Worm (Caenorhabditis elegans): ENCODE measurements around the gene yju-2.

The yju-2 gene

DNA sequence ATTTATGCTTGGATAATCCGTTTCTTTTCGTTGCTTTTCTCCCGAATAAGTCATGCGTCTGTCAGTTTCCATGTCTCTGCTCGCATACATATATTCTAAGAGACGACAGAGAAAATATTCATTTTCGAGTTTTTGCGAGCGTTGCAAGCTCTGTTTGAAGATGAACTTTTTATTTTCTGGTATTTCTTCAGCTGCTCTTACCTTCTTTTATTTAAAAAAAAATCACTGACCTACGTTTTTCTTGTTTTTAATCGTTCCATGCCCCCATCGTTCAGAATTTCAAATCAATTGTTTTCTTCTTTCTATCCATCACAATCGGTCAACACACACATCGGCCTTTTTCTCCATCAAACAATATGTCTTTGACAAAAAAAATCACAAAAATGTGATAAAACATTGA is 26.4 kb downstream of the yju-2 start:
- TF ChIP-seq pha-4 (tag; optimal IDR thresholded peaks at IDR 0.05): no peak
- TF ChIP-seq elt-2 (tag; optimal IDR thresholded peaks at IDR 0.05): no peak
- no peak for TF ChIP-seq ceh-22 (tag; optimal IDR thresholded peaks at IDR 0.05)
- TF ChIP-seq pax-1 (tag; optimal IDR thresholded peaks at IDR 0.05): no peak
- no peak for TF ChIP-seq ceh-2 (tag; optimal IDR thresholded peaks at IDR 0.05)
- TF ChIP-seq ceh-19 (GFP tag; optimal IDR thresholded peaks at IDR 0.05): no peak
- no peak for TF ChIP-seq ceh-30 (tag; optimal IDR thresholded peaks at IDR 0.05)
- no peak for TF ChIP-seq ceh-34 (tag; optimal IDR thresholded peaks at IDR 0.05)
- TF ChIP-seq ceh-14 (tag; optimal IDR thresholded peaks at IDR 0.05): no peak
- no peak for TF ChIP-seq ets-4 (tag; optimal IDR thresholded peaks at IDR 0.05)
- TF ChIP-seq unc-55 (GFP tag; optimal IDR thresholded peaks at IDR 0.05): no peak
- no peak for TF ChIP-seq pat-9 (tag; optimal IDR thresholded peaks at IDR 0.05)
- TF ChIP-seq unc-42 (tag; optimal IDR thresholded peaks at IDR 0.05): no peak
- no peak for TF ChIP-seq ttx-3 (tag; optimal IDR thresholded peaks at IDR 0.05)
- TF ChIP-seq hlh-13 (GFP tag; optimal IDR thresholded peaks at IDR 0.05): no peak
- no peak for TF ChIP-seq npax-4 (tag; optimal IDR thresholded peaks at IDR 0.05)

ce11 chrIII:7212028-7212427 is 27.9 kb downstream of the yju-2 start:
- TF ChIP-seq hlh-8 (tag; optimal IDR thresholded peaks at IDR 0.05): no peak

- TF ChIP-seq unc-3 (GFP tag; conservative IDR thresholded peaks at IDR 0.05) (no peak), unc-3 (tag; optimal IDR thresholded peaks at IDR 0.05) (no peak), rnt-1 (tag; optimal IDR thresholded peaks at IDR 0.05) (peak; percentile 23)
These were observed 31.4 kb downstream of the yju-2 start for ce11 chrIII:7215532-7215931.

DNA sequence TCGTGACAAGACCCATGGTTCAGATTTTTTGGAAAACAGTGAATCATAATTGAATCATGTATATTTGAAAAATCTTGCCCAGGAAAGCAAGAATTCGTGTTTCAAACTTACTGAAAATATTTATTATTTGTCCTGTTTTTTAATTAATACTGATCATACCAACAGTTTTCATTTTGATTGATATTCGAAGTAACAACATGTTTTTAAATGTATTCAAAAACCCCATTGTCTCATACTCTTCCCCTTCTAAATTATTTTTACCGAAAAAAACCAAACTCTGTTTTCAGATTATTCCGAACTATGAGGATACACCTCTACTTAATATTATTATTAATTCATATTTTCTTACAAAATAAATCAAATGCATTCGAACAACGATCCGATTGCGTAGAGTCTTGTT is 32.1 kb downstream of the yju-2 start, which contains the start of gene R151.1:
R151.1 (plus strand) TSS at position 301 of the 400 bp plus-strand sequence.
- TF ChIP-seq ceh-14 (tag; optimal IDR thresholded peaks at IDR 0.05) (no peak), K09A11.1 (tag; optimal IDR thresholded peaks at IDR 0.05; ENCODE audit: insufficient read depth) (no peak), ceh-30 (tag; optimal IDR thresholded peaks at IDR 0.05) (no peak), ztf-16 (tag; optimal IDR thresholded peaks at IDR 0.05) (no peak), ref-2 (tag; optimal IDR thresholded peaks at IDR 0.05) (no peak), unc-86 (tag; optimal IDR thresholded peaks at IDR 0.05) (no peak), madf-2 (tag; optimal IDR thresholded peaks at IDR 0.05) (no peak), elt-4 (tag; optimal IDR thresholded peaks at IDR 0.05) (no peak), fax-1 (tag; optimal IDR thresholded peaks at IDR 0.05) (no peak), npax-4 (tag; optimal IDR thresholded peaks at IDR 0.05) (no peak)

DNA sequence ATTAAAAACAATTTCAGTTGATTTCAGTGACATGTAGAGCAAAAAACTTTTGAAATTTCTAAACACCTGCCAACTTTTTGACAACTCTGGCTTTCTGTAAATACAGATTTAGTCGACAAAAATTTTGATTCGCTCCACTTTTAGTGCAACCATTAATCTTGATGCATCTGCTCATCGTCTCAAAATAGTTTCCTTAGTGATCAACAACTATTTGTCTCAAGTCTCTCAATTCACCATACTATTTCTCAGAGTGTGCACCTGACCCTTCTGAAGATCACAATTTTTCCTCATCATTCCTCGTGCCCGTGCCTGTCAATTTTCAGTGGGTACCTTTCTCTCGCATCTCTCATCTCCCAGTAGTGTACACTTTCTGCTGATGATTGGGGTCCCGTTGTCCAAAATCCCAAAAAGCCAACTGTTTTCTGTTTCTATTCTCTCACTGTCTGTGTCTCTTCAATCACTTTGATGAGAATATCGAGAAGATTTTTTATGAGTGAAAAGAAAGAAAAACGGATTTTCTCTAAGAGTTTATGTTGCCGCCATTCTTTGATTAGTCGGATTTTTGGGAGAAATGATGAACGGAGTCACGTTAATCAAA is 32.9 kb downstream of the yju-2 start:
- TF ChIP-seq unc-55 (GFP tag; optimal IDR thresholded peaks at IDR 0.05) (peak; percentile 88), ceh-34 (tag; optimal IDR thresholded peaks at IDR 0.05) (peak; percentile 6), ceh-18 (tag; optimal IDR thresholded peaks at IDR 0.05) (peak; percentile 92), npax-4 (tag; optimal IDR thresholded peaks at IDR 0.05) (no peak), madf-2 (tag; optimal IDR thresholded peaks at IDR 0.05) (no peak), rnt-1 (tag; optimal IDR thresholded peaks at IDR 0.05) (peak; percentile 78), che-1 (tag; optimal IDR thresholded peaks at IDR 0.05) (no peak), fkh-10 (GFP tag; optimal IDR thresholded peaks at IDR 0.05) (no peak), hlh-30 (tag; optimal IDR thresholded peaks at IDR 0.05; ENCODE audit: insufficient read depth) (no peak), pha-4 (tag; optimal IDR thresholded peaks at IDR 0.05) (no peak), ceh-14 (tag; optimal IDR thresholded peaks at IDR 0.05) (no peak), nfya-1 (tag; optimal IDR thresholded peaks at IDR 0.05) (peak; percentile 46)

DNA sequence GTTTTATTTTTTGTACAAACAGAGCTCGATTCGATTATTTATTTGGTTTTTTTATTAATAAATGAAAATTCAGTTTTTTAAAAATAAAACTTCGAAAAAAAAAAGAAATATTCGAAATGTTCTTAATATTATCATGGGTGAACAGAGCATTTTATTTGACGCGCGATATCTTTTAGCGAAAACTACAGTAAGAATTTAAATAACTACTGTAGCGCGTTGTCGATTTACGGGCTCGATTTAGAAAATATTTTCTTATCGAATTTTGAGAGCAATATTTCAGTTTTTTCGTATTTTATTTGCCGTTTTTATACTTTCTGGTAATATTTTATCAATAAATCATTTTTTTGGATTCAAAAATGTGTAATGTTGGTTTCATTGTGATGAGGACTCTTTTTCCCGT is 37.0 kb downstream of the yju-2 start:
- TF ChIP-seq lin-11 (tag; optimal IDR thresholded peaks at IDR 0.05) (no peak), fkh-10 (GFP tag; optimal IDR thresholded peaks at IDR 0.05) (no peak), nfya-1 (tag; optimal IDR thresholded peaks at IDR 0.05) (no peak), pax-1 (tag; optimal IDR thresholded peaks at IDR 0.05) (no peak), ttx-3 (tag; optimal IDR thresholded peaks at IDR 0.05) (no peak), C38D4.7 (GFP tag; optimal IDR thresholded peaks at IDR 0.05) (no peak), hlh-6 (tag; optimal IDR thresholded peaks at IDR 0.05) (no peak)
